Fruit fly (Drosophila melanogaster) whole organism, embryonic: ENCODE measurements around the gene BthD.

Source experiments
- Adf1 ChIP-seq: fragments of 200-800 bp; sonication (Bioruptor generic); IDR thresholded peaks from 2 replicates; pipeline ENCODE4 v1.3.6; 2022; ENCODE audit warnings: missing biosample characterization, missing genetic modification characterization
- Asciz ChIP-seq: fragments of 200-800 bp; sonication (Bioruptor generic); optimal IDR thresholded peaks from 2 replicates; lab custom pipeline; 2017; ENCODE audit warnings: missing biosample characterization, mild to moderate bottlenecking, missing genetic modification characterization, missing genetic modification reagents
- CG10321 ChIP-seq: fragments of 200-800 bp; sonication (Bioruptor generic); IDR thresholded peaks from 2 replicates; pipeline ENCODE4 v1.3.6; 2022; ENCODE audit warnings: missing biosample characterization, missing genetic modification characterization
- CG10366 ChIP-seq: fragments of 200-800 bp; sonication (Bioruptor generic); IDR thresholded peaks from 2 replicates; pipeline ENCODE4 v1.3.6; 2022; ENCODE audit warnings: missing biosample characterization, missing genetic modification characterization
- CG10543 ChIP-seq: fragments of 200-800 bp; sonication (Bioruptor generic); optimal IDR thresholded peaks from 3 replicates; lab custom pipeline; 2017; ENCODE audit warnings: missing biosample characterization, mild to moderate bottlenecking, missing genetic modification characterization, moderate library complexity
- CG11504 ChIP-seq: fragments of 200-800 bp; sonication (Bioruptor generic); optimal IDR thresholded peaks from 3 replicates; lab custom pipeline; 2019; ENCODE audit warnings: missing biosample characterization, mild to moderate bottlenecking, missing genetic modification characterization, moderate library complexity
- CG12769 ChIP-seq: fragments of 200-800 bp; sonication (Bioruptor generic); optimal IDR thresholded peaks from 2 replicates; lab custom pipeline; 2019; ENCODE audit warnings: missing biosample characterization, mild to moderate bottlenecking, missing genetic modification characterization, moderate library complexity
- CG1832 ChIP-seq: fragments of 200-800 bp; sonication (Bioruptor generic); optimal IDR thresholded peaks from 2 replicates; lab custom pipeline; 2017; ENCODE audit warnings: missing biosample characterization, mild to moderate bottlenecking, missing genetic modification characterization, inconsistent platforms
- CG2678 ChIP-seq: fragments of 200-800 bp; sonication (Bioruptor generic); optimal IDR thresholded peaks from 3 replicates; lab custom pipeline; 2019; ENCODE audit warnings: missing biosample characterization, mild to moderate bottlenecking, missing genetic modification characterization, moderate library complexity
- CG3065 ChIP-seq: fragments of 200-800 bp; sonication (Bioruptor generic); optimal IDR thresholded peaks from 2 replicates; lab custom pipeline; 2016; ENCODE audit warnings: missing biosample characterization, missing genetic modification characterization
- CG31365 ChIP-seq: fragments of 200-800 bp; sonication (Bioruptor generic); optimal IDR thresholded peaks from 2 replicates; lab custom pipeline; 2018; ENCODE audit warnings: missing biosample characterization, mild to moderate bottlenecking, missing genetic modification characterization
- CG32532 ChIP-seq: fragments of 200-800 bp; sonication (Bioruptor generic); IDR thresholded peaks from 2 replicates; pipeline ENCODE4 v1.3.6; 2022; ENCODE audit warnings: missing biosample characterization, missing genetic modification characterization
- CG34376 ChIP-seq: fragments of 200-800 bp; sonication (Bioruptor generic); optimal IDR thresholded peaks from 2 replicates; lab custom pipeline; 2018; ENCODE audit warnings: missing biosample characterization, mild to moderate bottlenecking, missing genetic modification characterization
- CG6175 ChIP-seq: fragments of 200-800 bp; sonication (Bioruptor generic); IDR thresholded peaks from 3 replicates; pipeline ENCODE4 v1.3.6; 2022; ENCODE audit warnings: missing biosample characterization, missing genetic modification characterization
- CG6813 ChIP-seq: fragments of 200-800 bp; sonication (Bioruptor generic); optimal IDR thresholded peaks from 2 replicates; lab custom pipeline; 2017; ENCODE audit warnings: missing biosample characterization, missing genetic modification characterization, mild to moderate bottlenecking, moderate library complexity, missing genetic modification reagents
- CG9876 ChIP-seq: fragments of 200-800 bp; sonication (Bioruptor generic); optimal IDR thresholded peaks from 2 replicates; lab custom pipeline; 2016; ENCODE audit warnings: missing biosample characterization, missing genetic modification characterization
- Deaf1 ChIP-seq: fragments of 200-800 bp; optimal IDR thresholded peaks from 3 replicates; lab custom pipeline; 2019; ENCODE audit warnings: missing biosample characterization, mild to moderate bottlenecking, missing genetic modification characterization, moderate library complexity
- Dll ChIP-seq: fragments of 200-800 bp; sonication (Bioruptor generic); IDR thresholded peaks from 4 replicates; pipeline ENCODE4 v1.3.6; 2022; ENCODE audit warnings: missing biosample characterization, missing genetic modification characterization; ENCODE audit not compliant: partially characterized antibody
- Fer2 ChIP-seq: fragments of 200-800 bp; sonication (Bioruptor generic); optimal IDR thresholded peaks from 2 replicates; lab custom pipeline; 2018; ENCODE audit warnings: missing biosample characterization, mild to moderate bottlenecking, missing genetic modification characterization, moderate library complexity
- Hmr ChIP-seq: fragments of 200-800 bp; sonication (Bioruptor generic); optimal IDR thresholded peaks from 3 replicates; lab custom pipeline; 2017; ENCODE audit warnings: mild to moderate bottlenecking, missing biosample characterization, missing genetic modification reagents, missing genetic modification characterization
- Lpt ChIP-seq: fragments of >200 bp; optimal IDR thresholded peaks from 2 replicates; lab custom pipeline; 2018; ENCODE audit warnings: missing biosample characterization, missing genetic modification characterization
- MESR4 ChIP-seq: fragments of 200-800 bp; sonication (Bioruptor generic); optimal IDR thresholded peaks from 2 replicates; lab custom pipeline; 2018; ENCODE audit warnings: missing biosample characterization, mild to moderate bottlenecking, missing genetic modification characterization, moderate library complexity
- NC2β ChIP-seq: fragments of 200-800 bp; sonication (Bioruptor generic); optimal IDR thresholded peaks from 2 replicates; lab custom pipeline; 2016; ENCODE audit warnings: missing biosample characterization, missing genetic modification characterization
- NfI ChIP-seq: fragments of 200-800 bp; sonication (Bioruptor generic); optimal IDR thresholded peaks from 3 replicates; lab custom pipeline; 2018; ENCODE audit warnings: missing biosample characterization, mild to moderate bottlenecking, missing genetic modification characterization, moderate library complexity
- Side ChIP-seq: fragments of 200-800 bp; sonication (Bioruptor generic); optimal IDR thresholded peaks from 2 replicates; lab custom pipeline; 2016; ENCODE audit warnings: missing biosample characterization, missing genetic modification characterization
- Sin3A ChIP-seq: fragments of >200 bp; optimal IDR thresholded peaks from 2 replicates; lab custom pipeline; 2018
- Sry-δ ChIP-seq: fragments of 200-800 bp; sonication (Bioruptor generic); optimal IDR thresholded peaks from 2 replicates; lab custom pipeline; 2016; ENCODE audit warnings: missing biosample characterization, missing genetic modification characterization
- YL-1 ChIP-seq: fragments of 200-800 bp; sonication (Bioruptor generic); optimal IDR thresholded peaks from 3 replicates; lab custom pipeline; 2017; ENCODE audit warnings: missing biosample characterization, mild to moderate bottlenecking, missing genetic modification characterization
- abd-A ChIP-seq: fragments of 200-800 bp; sonication (Bioruptor generic); optimal IDR thresholded peaks from 3 replicates; lab custom pipeline; 2019; ENCODE audit warnings: missing biosample characterization, mild to moderate bottlenecking, missing genetic modification characterization, moderate library complexity
- ap ChIP-seq: fragments of 200-800 bp; sonication (Bioruptor generic); IDR thresholded peaks from 2 replicates; pipeline ENCODE4 v1.3.6; 2022; ENCODE audit warnings: missing biosample characterization, missing genetic modification characterization
- cad ChIP-seq: fragments of >200 bp; optimal IDR thresholded peaks from 2 replicates; lab custom pipeline; 2017; ENCODE audit warnings: missing biosample characterization, missing genetic modification characterization
- cg ChIP-seq: fragments of 200-800 bp; sonication (Bioruptor generic); optimal IDR thresholded peaks from 3 replicates; lab custom pipeline; 2019; ENCODE audit warnings: missing biosample characterization, mild to moderate bottlenecking, missing genetic modification characterization, moderate library complexity
- exex ChIP-seq: fragments of 200-800 bp; sonication (Bioruptor generic); optimal IDR thresholded peaks from 4 replicates; lab custom pipeline; 2018; ENCODE audit warnings: missing biosample characterization, mild to moderate bottlenecking, missing genetic modification characterization, moderate library complexity
- gt ChIP-seq: fragments of 200-800 bp; sonication (Bioruptor generic); IDR thresholded peaks from 2 replicates; pipeline ENCODE4 v1.3.6; 2022; ENCODE audit warnings: missing biosample characterization, missing genetic modification characterization
- ham ChIP-seq: fragments of 200-800 bp; sonication (Bioruptor generic); IDR thresholded peaks from 2 replicates; pipeline ENCODE4 v1.3.6; 2022; ENCODE audit warnings: missing biosample characterization, missing genetic modification characterization
- ind ChIP-seq: fragments of 200-800 bp; sonication (Bioruptor generic); optimal IDR thresholded peaks from 3 replicates; lab custom pipeline; 2016; ENCODE audit warnings: missing biosample characterization, missing genetic modification characterization
- kah ChIP-seq: fragments of 200-800 bp; sonication (Bioruptor generic); optimal IDR thresholded peaks from 2 replicates; lab custom pipeline; 2018; ENCODE audit warnings: missing biosample characterization, mild to moderate bottlenecking, missing genetic modification characterization
- ken ChIP-seq: fragments of 200-800 bp; sonication (Bioruptor generic); IDR thresholded peaks from 3 replicates; pipeline ENCODE4 v1.3.6; 2022; ENCODE audit warnings: missing biosample characterization, missing genetic modification characterization
- klu ChIP-seq: fragments of 200-800 bp; sonication (Bioruptor generic); IDR thresholded peaks from 2 replicates; pipeline ENCODE4 v1.3.6; 2022; ENCODE audit warnings: missing biosample characterization, missing genetic modification characterization
- org-1 ChIP-seq: fragments of 200-800 bp; sonication (Bioruptor generic); optimal IDR thresholded peaks from 2 replicates; lab custom pipeline; 2017; ENCODE audit warnings: missing biosample characterization, missing genetic modification characterization
- peb ChIP-seq: fragments of 200-800 bp; sonication (Bioruptor generic); IDR thresholded peaks from 2 replicates; pipeline ENCODE4 v1.3.6; 2022; ENCODE audit warnings: missing biosample characterization, missing genetic modification characterization
- row ChIP-seq: fragments of 200-800 bp; sonication (Bioruptor generic); IDR thresholded peaks from 3 replicates; pipeline ENCODE4 v1.3.6; 2022; ENCODE audit warnings: missing biosample characterization, missing genetic modification characterization
- sd ChIP-seq: fragments of 200-800 bp; sonication (Bioruptor generic); optimal IDR thresholded peaks from 3 replicates; lab custom pipeline; 2018; ENCODE audit warnings: missing biosample characterization, mild to moderate bottlenecking, missing genetic modification characterization, moderate library complexity
- sens ChIP-seq: fragments of 200-800 bp; sonication (Bioruptor generic); peaks from one replicate; lab custom pipeline; 2016; ENCODE audit warnings: missing biosample characterization, missing genetic modification characterization
- so ChIP-seq: fragments of 200-800 bp; sonication (Bioruptor generic); IDR thresholded peaks from 3 replicates; pipeline ENCODE4 v1.3.6; 2022; ENCODE audit warnings: missing biosample characterization, missing genetic modification characterization
- sr ChIP-seq: fragments of 200-800 bp; sonication (Bioruptor generic); IDR thresholded peaks from 3 replicates; pipeline ENCODE4 v1.3.6; 2022; ENCODE audit warnings: missing biosample characterization, missing genetic modification characterization
- sug ChIP-seq: fragments of 200-800 bp; optimal IDR thresholded peaks from 2 replicates; lab custom pipeline; 2019; ENCODE audit warnings: missing biosample characterization, mild to moderate bottlenecking, missing genetic modification characterization, moderate library complexity
- toy ChIP-seq: fragments of 200-800 bp; sonication (Bioruptor generic); IDR thresholded peaks from 2 replicates; pipeline ENCODE4 v1.3.6; 2022; ENCODE audit warnings: missing biosample characterization, missing genetic modification characterization
- vvl ChIP-seq: fragments of 200-800 bp; sonication (Bioruptor generic); IDR thresholded peaks from 2 replicates; pipeline ENCODE4 v1.3.6; 2022; ENCODE audit warnings: missing biosample characterization, missing genetic modification characterization

The BthD gene

DNA sequence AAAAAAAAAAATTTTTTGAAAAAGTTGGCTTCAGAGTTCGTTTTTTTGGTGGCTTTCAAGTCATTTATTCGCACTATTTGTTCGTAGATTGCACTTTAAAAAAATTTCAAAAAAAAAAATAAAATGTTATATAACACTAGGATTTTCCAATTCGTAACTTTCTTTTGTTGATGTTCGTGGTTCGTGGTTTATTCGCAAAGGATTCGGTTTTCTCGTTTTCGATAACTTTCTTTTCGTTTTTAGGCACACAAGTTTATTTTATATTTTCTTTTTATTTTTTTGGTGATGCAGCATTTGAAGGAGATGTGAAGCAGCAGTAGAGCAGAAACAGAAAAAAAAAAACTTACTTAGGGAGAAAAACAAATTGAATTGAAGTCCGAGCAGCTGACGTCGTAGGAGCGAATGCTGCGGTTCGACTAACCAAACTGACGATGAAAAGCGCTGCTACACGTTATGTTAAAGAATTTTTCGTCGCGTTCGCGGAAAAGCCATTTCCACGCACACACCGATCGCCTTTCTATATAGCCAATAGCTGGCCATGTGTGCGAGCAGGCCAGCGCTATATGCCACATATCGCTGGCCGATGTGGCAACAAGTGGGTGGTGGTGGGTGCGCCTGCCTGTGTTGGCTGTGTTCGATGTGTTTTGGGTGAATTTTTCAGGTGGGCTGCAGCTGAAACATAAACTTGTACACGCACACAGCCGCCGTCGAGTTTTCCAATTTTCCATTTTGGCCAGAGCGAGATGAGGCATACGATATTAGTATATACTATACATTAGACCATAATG, 9.7 kb upstream of the BthD start, which contains the start of gene up (continued):
- TF ChIP-seq abd-A (tag; lab: Kevin White, UChicago) (peak; percentile 1), Deaf1 (no peak), kah (GFP tag; lab: Kevin White, UChicago) (peak; percentile 94), Dll (GFP tag; lab: Robert Waterston, UW) (no peak), CG10321 (GFP tag; lab: Robert Waterston, UW) (peak; percentile 61), ham (GFP tag; lab: Robert Waterston, UW) (no peak), MESR4 (no peak), CG1832 (GFP tag; lab: Kevin White, UChicago) (peak; percentile 23), CG10543 (GFP tag; lab: Kevin White, UChicago) (peak; percentile 17), cad (no peak), sr (GFP tag; lab: Robert Waterston, UW) (peak; percentile 55; the same call in 2 of the 3 replicates), CG32532 (GFP tag; lab: Robert Waterston, UW) (0 out of 2 replicates have a peak, but pooled peaks have one; percentile 7), YL-1 (no peak), exex (tag; lab: Kevin White, UChicago) (no peak), CG11504 (tag; lab: Kevin White, UChicago) (no peak), Side (GFP tag; lab: Kevin White, UChicago) (no peak), sens (GFP tag; lab: Kevin White, UChicago) (peak; percentile 51), Hmr (GFP tag; lab: Kevin White, UChicago) (no peak), gt (GFP tag; lab: Robert Waterston, UW) (no peak), so (GFP tag; lab: Robert Waterston, UW) (0 out of 3 replicates have a peak, but pooled peaks have one; percentile 6), cg (GFP tag; lab: Kevin White, UChicago) (peak; percentile 55), CG6175 (no peak), ap (GFP tag; lab: Robert Waterston, UW) (no peak), Asciz (GFP tag; lab: Kevin White, UChicago) (no peak)

DNA sequence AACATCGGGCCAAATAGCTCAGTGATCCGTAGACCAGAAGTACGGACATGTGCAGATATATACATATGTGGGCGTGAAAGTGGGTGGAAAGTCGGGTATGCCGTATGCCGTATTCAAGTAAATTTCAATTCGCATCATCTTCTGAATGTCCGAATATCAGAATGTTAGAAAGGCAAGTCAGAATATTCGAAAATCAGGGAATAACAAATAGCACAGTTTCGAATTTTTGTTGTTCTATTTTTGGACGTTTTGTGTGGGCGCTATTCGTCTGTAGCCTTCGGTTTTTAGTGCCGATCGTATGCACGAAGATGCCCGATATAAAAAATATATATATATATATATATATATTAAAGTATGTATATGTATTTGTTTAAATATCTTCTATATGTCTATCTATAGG, 7.4 kb upstream of the BthD start:
- TF ChIP-seq vvl (GFP tag; lab: Robert Waterston, UW) (no peak), CG12769 (tag; lab: Kevin White, UChicago) (peak; percentile 78), CG10366 (GFP tag; lab: Robert Waterston, UW) (no peak), toy (GFP tag; lab: Robert Waterston, UW) (no peak), ken (no peak), ind (GFP tag; lab: Kevin White, UChicago) (no peak), CG34376 (GFP tag; lab: Kevin White, UChicago) (no peak), CG9876 (GFP tag; lab: Kevin White, UChicago) (no peak), Sin3A (lab: Kevin White, UChicago) (no peak), Sry-δ (GFP tag; lab: Kevin White, UChicago) (no peak), sug (tag; lab: Kevin White, UChicago) (no peak), sr (GFP tag; lab: Robert Waterston, UW) (peak; percentile 78; the same call in 2 of the 3 replicates), CG6813 (no peak), NfI (GFP tag; lab: Kevin White, UChicago) (no peak), NC2β (GFP tag; lab: Kevin White, UChicago) (no peak), Fer2 (no peak), sd (tag; lab: Kevin White, UChicago) (peak; percentile 64), Adf1 (GFP tag; lab: Robert Waterston, UW) (no peak), Deaf1 (peak; percentile 86), CG3065 (GFP tag; lab: Kevin White, UChicago) (no peak), org-1 (GFP tag; lab: Kevin White, UChicago) (no peak), Lpt (no peak), CG31365 (tag; lab: Kevin White, UChicago) (no peak), row (GFP tag; lab: Robert Waterston, UW) (no peak), CG10543 (GFP tag; lab: Kevin White, UChicago) (peak; percentile 8), peb (GFP tag; lab: Robert Waterston, UW) (no peak), CG2678 (tag; lab: Kevin White, UChicago) (no peak), klu (GFP tag; lab: Robert Waterston, UW) (no peak)
- TF ChIP-seq, all 482 proteins: peak for 5
